Fruit fly (Drosophila melanogaster) whole organism, embryonic: Measurements from ENCODE around the gene fz.

Source experiments
- CG1024 ChIP-seq: fragments of 200-800 bp; sonication (Bioruptor generic); IDR thresholded peaks from 2 replicates; pipeline ENCODE4 v1.3.6; 2022; ENCODE audit warnings: missing biosample characterization, missing genetic modification characterization
- CG10366 ChIP-seq: fragments of 200-800 bp; sonication (Bioruptor generic); IDR thresholded peaks from 2 replicates; pipeline ENCODE4 v1.3.6; 2022; ENCODE audit warnings: missing biosample characterization, missing genetic modification characterization
- CG10543 ChIP-seq: fragments of 200-800 bp; sonication (Bioruptor generic); optimal IDR thresholded peaks from 3 replicates; lab custom pipeline; 2017; ENCODE audit warnings: missing biosample characterization, mild to moderate bottlenecking, missing genetic modification characterization, moderate library complexity
- CG11504 ChIP-seq: fragments of 200-800 bp; sonication (Bioruptor generic); optimal IDR thresholded peaks from 3 replicates; lab custom pipeline; 2019; ENCODE audit warnings: missing biosample characterization, mild to moderate bottlenecking, missing genetic modification characterization, moderate library complexity
- CG12071 ChIP-seq: fragments of 200-800 bp; sonication (Bioruptor generic); optimal IDR thresholded peaks from 3 replicates; lab custom pipeline; 2018; ENCODE audit warnings: missing biosample characterization, mild to moderate bottlenecking, missing genetic modification characterization
- CG12219 ChIP-seq: fragments of 200-800 bp; sonication (Bioruptor generic); optimal IDR thresholded peaks from 3 replicates; lab custom pipeline; 2018; ENCODE audit warnings: missing biosample characterization, mild to moderate bottlenecking, missing genetic modification characterization
- CG13123 ChIP-seq: fragments of 200-800 bp; sonication (Bioruptor generic); optimal IDR thresholded peaks from 2 replicates; lab custom pipeline; 2016; ENCODE audit warnings: missing biosample characterization, missing genetic modification characterization
- CG15073 ChIP-seq: fragments of 200-800 bp; sonication (Bioruptor generic); optimal IDR thresholded peaks from 2 replicates; lab custom pipeline; 2016; ENCODE audit warnings: missing biosample characterization, missing genetic modification characterization
- CG15514 ChIP-seq: fragments of 200-800 bp; sonication (Bioruptor generic); optimal IDR thresholded peaks from 3 replicates; lab custom pipeline; 2017; ENCODE audit warnings: missing biosample characterization, missing genetic modification characterization, mild to moderate bottlenecking, moderate library complexity, missing genetic modification reagents
- CG1647 ChIP-seq: fragments of 200-800 bp; sonication (Bioruptor generic); optimal IDR thresholded peaks from 3 replicates; lab custom pipeline; 2016; ENCODE audit warnings: missing biosample characterization, missing genetic modification characterization
- CG30431 ChIP-seq: fragments of 200-800 bp; sonication (Bioruptor generic); optimal IDR thresholded peaks from 2 replicates; lab custom pipeline; 2017; ENCODE audit warnings: missing biosample characterization, missing genetic modification characterization
- CG31365 ChIP-seq: fragments of 200-800 bp; sonication (Bioruptor generic); optimal IDR thresholded peaks from 2 replicates; lab custom pipeline; 2018; ENCODE audit warnings: missing biosample characterization, mild to moderate bottlenecking, missing genetic modification characterization
- CG3407 ChIP-seq: fragments of 200-800 bp; sonication (Bioruptor generic); optimal IDR thresholded peaks from 2 replicates; lab custom pipeline; 2018; ENCODE audit warnings: missing biosample characterization, mild to moderate bottlenecking, missing genetic modification characterization
- CG3838 ChIP-seq: fragments of 200-800 bp; sonication (Bioruptor generic); optimal IDR thresholded peaks from 3 replicates; lab custom pipeline; 2016; ENCODE audit warnings: missing biosample characterization, missing genetic modification characterization
- CG3847 ChIP-seq: fragments of 200-800 bp; sonication (Bioruptor generic); IDR thresholded peaks from 2 replicates; pipeline ENCODE4 v1.3.6; 2022; ENCODE audit warnings: missing biosample characterization, missing genetic modification characterization
- CG43689 ChIP-seq: fragments of 200-800 bp; sonication (Bioruptor generic); IDR thresholded peaks from 2 replicates; pipeline ENCODE4 v1.3.6; 2022; ENCODE audit warnings: missing biosample characterization, missing genetic modification characterization
- CG5180 ChIP-seq: fragments of 200-800 bp; sonication (Bioruptor generic); optimal IDR thresholded peaks from 3 replicates; lab custom pipeline; 2017; ENCODE audit warnings: missing biosample characterization, missing genetic modification characterization, mild to moderate bottlenecking, moderate library complexity, missing genetic modification reagents
- CG6175 ChIP-seq: fragments of 200-800 bp; sonication (Bioruptor generic); IDR thresholded peaks from 3 replicates; pipeline ENCODE4 v1.3.6; 2022; ENCODE audit warnings: missing biosample characterization, missing genetic modification characterization
- CG8765 ChIP-seq: fragments of 200-800 bp; sonication (Bioruptor generic); IDR thresholded peaks from 2 replicates; pipeline ENCODE4 v1.3.6; 2022; ENCODE audit warnings: missing biosample characterization, missing genetic modification characterization
- Elba2 ChIP-seq: fragments of 200-800 bp; sonication (Bioruptor generic); optimal IDR thresholded peaks from 3 replicates; lab custom pipeline; 2016; ENCODE audit warnings: missing biosample characterization, missing genetic modification characterization
- Ets97D ChIP-seq: fragments of 200-800 bp; sonication (Bioruptor generic); optimal IDR thresholded peaks from 3 replicates; lab custom pipeline; 2016; ENCODE audit warnings: missing biosample characterization, missing genetic modification characterization
- Gsc ChIP-seq: fragments of 200-800 bp; sonication (Bioruptor generic); IDR thresholded peaks from 2 replicates; pipeline ENCODE4 v1.3.6; 2022; ENCODE audit warnings: missing biosample characterization, missing genetic modification characterization
- HLH54F ChIP-seq: fragments of 200-800 bp; sonication (Bioruptor generic); optimal IDR thresholded peaks from 3 replicates; lab custom pipeline; 2016; ENCODE audit warnings: missing biosample characterization, missing genetic modification characterization
- Jarid2 ChIP-seq: fragments of 200-800 bp; sonication (Bioruptor generic); optimal IDR thresholded peaks from 3 replicates; lab custom pipeline; 2017; ENCODE audit warnings: mild to moderate bottlenecking, missing biosample characterization, missing genetic modification reagents, missing genetic modification characterization
- Oli ChIP-seq: fragments of 200-800 bp; sonication (Bioruptor generic); optimal IDR thresholded peaks from 2 replicates; lab custom pipeline; 2018; ENCODE audit warnings: missing biosample characterization, mild to moderate bottlenecking, missing genetic modification characterization, moderate library complexity
- Sox100B ChIP-seq: fragments of 200-800 bp; sonication (Bioruptor generic); optimal IDR thresholded peaks from 3 replicates; lab custom pipeline; 2018; ENCODE audit warnings: missing biosample characterization, mild to moderate bottlenecking, missing genetic modification characterization
- Tbp ChIP-seq: fragments of >200 bp; optimal IDR thresholded peaks from 2 replicates; lab custom pipeline; 2018; ENCODE audit warnings: missing biosample characterization, missing genetic modification characterization
- amos ChIP-seq: fragments of 200-800 bp; sonication (Bioruptor generic); IDR thresholded peaks from 2 replicates; pipeline ENCODE4 v1.3.6; 2022; ENCODE audit warnings: missing biosample characterization, missing genetic modification characterization; ENCODE audit not compliant: partially characterized antibody
- ase ChIP-seq: fragments of 200-800 bp; sonication (Bioruptor generic); IDR thresholded peaks from 3 replicates; pipeline ENCODE4 v1.3.6; 2022; ENCODE audit warnings: missing biosample characterization, missing genetic modification characterization
- bbx ChIP-seq: fragments of 200-800 bp; sonication (Bioruptor generic); IDR thresholded peaks from 2 replicates; pipeline ENCODE4 v1.3.6; 2022; ENCODE audit warnings: missing biosample characterization, missing genetic modification characterization; ENCODE audit not compliant: partially characterized antibody
- chinmo ChIP-seq: fragments of 200-800 bp; sonication (Bioruptor generic); IDR thresholded peaks from 4 replicates; pipeline ENCODE4 v1.3.6; 2022; ENCODE audit warnings: missing biosample characterization, missing genetic modification characterization; ENCODE audit not compliant: partially characterized antibody
- crp ChIP-seq, 2 experiments: fragments of 200-800 bp; sonication (Bioruptor generic); optimal IDR thresholded peaks; 2 replicates in 1 of 2; 3 replicates in 1 of 2; lab custom pipeline; 2017; ENCODE audit warnings: missing biosample characterization in 2 of 2, missing genetic modification characterization in 2 of 2, mild to moderate bottlenecking in 1 of 2, moderate library complexity in 1 of 2
- dmrt99B ChIP-seq: fragments of 200-800 bp; sonication (Bioruptor generic); optimal IDR thresholded peaks from 2 replicates; lab custom pipeline; 2018; ENCODE audit warnings: missing biosample characterization, mild to moderate bottlenecking, missing genetic modification characterization, moderate library complexity
- dysf ChIP-seq: fragments of 200-800 bp; sonication (Bioruptor generic); IDR thresholded peaks from 3 replicates; pipeline ENCODE4 v1.3.6; 2022; ENCODE audit warnings: missing biosample characterization, missing genetic modification characterization
- gce ChIP-seq: fragments of 200-800 bp; sonication (Bioruptor generic); IDR thresholded peaks from 3 replicates; pipeline ENCODE4 v1.3.6; 2022; ENCODE audit warnings: missing biosample characterization, missing genetic modification characterization
- inv ChIP-seq: fragments of 200-800 bp; sonication (Bioruptor generic); IDR thresholded peaks from 2 replicates; pipeline ENCODE4 v1.3.6; 2022; ENCODE audit warnings: missing biosample characterization, missing genetic modification characterization; ENCODE audit not compliant: partially characterized antibody
- kni ChIP-seq: fragments of 200-800 bp; sonication (Bioruptor generic); optimal IDR thresholded peaks from 3 replicates; lab custom pipeline; 2017; ENCODE audit warnings: mild to moderate bottlenecking, missing biosample characterization, missing genetic modification reagents, missing genetic modification characterization
- knrl ChIP-seq: fragments of 200-800 bp; sonication (Bioruptor generic); IDR thresholded peaks from 3 replicates; pipeline ENCODE4 v1.3.6; 2022; ENCODE audit warnings: missing biosample characterization, missing genetic modification characterization; ENCODE audit not compliant: partially characterized antibody
- luna ChIP-seq: fragments of 200-800 bp; sonication (Bioruptor generic); optimal IDR thresholded peaks from 2 replicates; lab custom pipeline; 2016; ENCODE audit warnings: missing biosample characterization, missing genetic modification characterization
- nmo ChIP-seq: fragments of 200-800 bp; sonication (Bioruptor generic); optimal IDR thresholded peaks from 2 replicates; lab custom pipeline; 2018; ENCODE audit warnings: missing biosample characterization, mild to moderate bottlenecking, missing genetic modification characterization, moderate library complexity
- p53 ChIP-seq: fragments of 200-800 bp; sonication (Bioruptor generic); optimal IDR thresholded peaks from 2 replicates; lab custom pipeline; 2016; ENCODE audit warnings: missing biosample characterization, missing genetic modification characterization
- pita ChIP-seq: fragments of 200-800 bp; sonication (Bioruptor generic); optimal IDR thresholded peaks from 2 replicates; lab custom pipeline; 2017; ENCODE audit warnings: missing biosample characterization, mild to moderate bottlenecking, missing genetic modification characterization
- pros ChIP-seq: fragments of 200-800 bp; sonication (Bioruptor generic); optimal IDR thresholded peaks from 3 replicates; lab custom pipeline; 2019; ENCODE audit warnings: missing biosample characterization, mild to moderate bottlenecking, missing genetic modification characterization, moderate library complexity
- ranshi ChIP-seq: fragments of 200-800 bp; sonication (Bioruptor generic); IDR thresholded peaks from 2 replicates; pipeline ENCODE4 v1.3.6; 2022; ENCODE audit warnings: missing biosample characterization, missing genetic modification characterization
- sim ChIP-seq: fragments of 200-800 bp; sonication (Bioruptor generic); IDR thresholded peaks from 2 replicates; pipeline ENCODE4 v1.3.6; 2022; ENCODE audit warnings: missing biosample characterization, missing genetic modification characterization
- slbo ChIP-seq: fragments of 200-800 bp; sonication (Bioruptor generic); IDR thresholded peaks from 2 replicates; pipeline ENCODE4 v1.3.6; 2022; ENCODE audit warnings: missing biosample characterization, missing genetic modification characterization
- slp2 ChIP-seq: fragments of 200-800 bp; sonication (Bioruptor generic); optimal IDR thresholded peaks from 2 replicates; lab custom pipeline; 2016; ENCODE audit warnings: missing biosample characterization, missing genetic modification characterization
- sna ChIP-seq: fragments of 200-800 bp; sonication (Bioruptor generic); IDR thresholded peaks from 2 replicates; pipeline ENCODE4 v1.3.6; 2022; ENCODE audit warnings: missing biosample characterization, missing genetic modification characterization; ENCODE audit not compliant: partially characterized antibody
- wek ChIP-seq: fragments of 200-800 bp; sonication (Bioruptor generic); optimal IDR thresholded peaks from 3 replicates; lab custom pipeline; 2018; ENCODE audit warnings: missing biosample characterization, mild to moderate bottlenecking, missing genetic modification characterization, moderate library complexity
- wor ChIP-seq: fragments of 200-800 bp; sonication (Bioruptor generic); IDR thresholded peaks from 2 replicates; pipeline ENCODE4 v1.3.6; 2022; ENCODE audit warnings: missing biosample characterization, missing genetic modification characterization
- zen ChIP-seq: fragments of 200-800 bp; sonication (Bioruptor generic); optimal IDR thresholded peaks from 3 replicates; lab custom pipeline; 2018; ENCODE audit warnings: missing biosample characterization, mild to moderate bottlenecking, missing genetic modification characterization, moderate library complexity

The fz gene

DNA sequence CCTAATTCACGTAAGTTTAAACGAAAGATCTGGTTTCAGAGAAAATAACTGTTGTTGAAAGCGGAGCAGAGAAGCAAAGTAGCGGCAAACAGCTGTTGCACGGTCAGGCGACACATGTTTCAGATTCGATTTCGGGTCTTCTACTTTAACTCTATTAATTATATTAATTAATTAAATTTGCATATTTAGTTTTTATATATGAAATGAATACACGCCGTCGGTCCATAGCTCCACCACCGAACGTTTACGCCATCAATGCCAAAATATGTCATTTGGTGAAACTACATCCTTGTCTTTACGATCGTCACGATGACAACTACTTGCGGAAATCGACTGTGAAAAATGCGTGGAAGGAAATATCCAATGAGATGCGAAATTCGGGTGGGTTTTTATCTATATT lies 136.7 kb downstream of the fz start (continued):
- no peak for TF ChIP-seq pita
- peak; percentile 38; the same call in 1 of the 2 replicates for TF ChIP-seq CG1024 (GFP tag; lab: Robert Waterston, UW)
- no peak for TF ChIP-seq wor (GFP tag; lab: Robert Waterston, UW)
- no peak for TF ChIP-seq Ets97D (GFP tag; lab: Kevin White, UChicago)
- no peak; the same call in 1 of the 2 replicates for TF ChIP-seq ranshi (GFP tag; lab: Robert Waterston, UW)
- no peak for TF ChIP-seq CG6175 (GFP tag; lab: Robert Waterston, UW)
- no peak for TF ChIP-seq CG1647 (GFP tag; lab: Kevin White, UChicago)
- TF ChIP-seq CG3847 (GFP tag; lab: Robert Waterston, UW) = no peak
- TF ChIP-seq Gsc = no peak
- TF ChIP-seq CG43689 (GFP tag; lab: Robert Waterston, UW) = no peak
- TF ChIP-seq CG3407 (GFP tag; lab: Kevin White, UChicago) = no peak
- no peak for TF ChIP-seq zen (tag; lab: Kevin White, UChicago)
- TF ChIP-seq dysf (GFP tag; lab: Robert Waterston, UW) = peak; percentile 10; the same call in 1 of the 3 replicates
- TF ChIP-seq p53 (GFP tag; lab: Kevin White, UChicago) = no peak
- TF ChIP-seq CG8765 (GFP tag; lab: Robert Waterston, UW) = no peak
- no peak for TF ChIP-seq dmrt99B (tag; lab: Kevin White, UChicago)
- TF ChIP-seq CG3838 (GFP tag; lab: Kevin White, UChicago) = no peak
- TF ChIP-seq sim = no peak
- no peak for TF ChIP-seq CG31365 (tag; lab: Kevin White, UChicago)
- no peak for TF ChIP-seq inv (GFP tag; lab: Robert Waterston, UW)
- TF ChIP-seq HLH54F (GFP tag; lab: Kevin White, UChicago) = no peak
- no peak for TF ChIP-seq amos (GFP tag; lab: Robert Waterston, UW)
- peak; percentile 39; the same call in 1 of the 2 replicates for TF ChIP-seq slbo
- TF ChIP-seq Sox100B (GFP tag; lab: Kevin White, UChicago) = no peak
- no peak for TF ChIP-seq kni
- peak; percentile 25 for TF ChIP-seq CG11504 (tag; lab: Kevin White, UChicago)
- TF ChIP-seq bbx = no peak
- TF ChIP-seq CG15073 (GFP tag; lab: Kevin White, UChicago) = no peak
- no peak for TF ChIP-seq CG12071
- TF ChIP-seq nmo = no peak
- no peak for TF ChIP-seq Elba2
- peak; percentile 19 for TF ChIP-seq CG30431 (GFP tag; lab: Kevin White, UChicago)
- TF ChIP-seq slp2 = no peak
- TF ChIP-seq CG5180 (GFP tag; lab: Kevin White, UChicago) = no peak
- TF ChIP-seq CG12219 = peak; percentile 23
- TF ChIP-seq gce (GFP tag; lab: Robert Waterston, UW) = no peak
- peak; percentile 3 for TF ChIP-seq Jarid2 (GFP tag; lab: Kevin White, UChicago)
- no peak for TF ChIP-seq chinmo (GFP tag; lab: Robert Waterston, UW)
- TF ChIP-seq pros (GFP tag; lab: Kevin White, UChicago) = no peak
- TF ChIP-seq knrl (GFP tag; lab: Robert Waterston, UW) = no peak
- peak; percentile 5 to 83 for TF ChIP-seq crp (GFP tag; optimal IDR thresholded peaks at IDR 0.05; lab: Kevin White, UChicago)
- no peak for TF ChIP-seq CG13123 (GFP tag; lab: Kevin White, UChicago)
- TF ChIP-seq sna (GFP tag; lab: Robert Waterston, UW) = no peak
- TF ChIP-seq ase (GFP tag; lab: Robert Waterston, UW) = no peak
- TF ChIP-seq CG10543 (GFP tag; lab: Kevin White, UChicago) = no peak
- peak; percentile 23 for TF ChIP-seq Oli (tag; lab: Kevin White, UChicago)
- no peak for TF ChIP-seq Tbp
- TF ChIP-seq CG15514 (GFP tag; lab: Kevin White, UChicago) = no peak
- TF ChIP-seq luna (GFP tag; lab: Kevin White, UChicago) = no peak
- no peak for TF ChIP-seq wek
- TF ChIP-seq CG10366 (GFP tag; lab: Robert Waterston, UW) = peak; percentile 18; the same call in 1 of the 2 replicates
